Worm (Caenorhabditis elegans): ENCODE results near the gene Y116A8A.7.

DNA sequence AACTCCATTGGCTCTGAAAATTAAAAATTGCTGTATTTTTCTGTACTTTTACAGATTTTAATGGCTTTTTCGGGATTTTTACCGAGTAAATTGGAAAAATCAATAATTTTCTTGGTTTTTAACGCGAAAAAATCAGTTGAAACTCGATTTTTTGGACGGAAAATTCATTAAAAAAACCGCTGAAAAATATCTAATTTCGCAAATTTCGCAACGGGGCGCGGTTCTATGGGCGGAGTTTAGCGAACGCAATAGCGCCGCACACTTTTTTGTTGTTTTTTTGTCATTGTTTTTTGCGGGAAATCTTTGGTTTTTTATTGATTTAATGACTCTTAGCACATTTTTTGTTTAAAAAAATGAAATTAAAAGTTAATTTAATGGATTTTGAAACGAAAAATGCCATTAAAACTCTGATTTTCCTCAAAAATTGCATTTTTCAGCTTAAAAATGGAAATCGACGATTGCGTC is 33.5 kb downstream of the Y116A8A.7 start, which contains the start of the genes mel-46 and lsy-13:
- peak; percentile 10 for TF ChIP-seq lin-13 (tag; optimal IDR thresholded peaks at IDR 0.05)
- no peak for TF ChIP-seq nhr-76 (tag; optimal IDR thresholded peaks at IDR 0.05)
- peak; percentile 80 for TF ChIP-seq sptf-1 (tag; optimal IDR thresholded peaks at IDR 0.05)
- no peak for TF ChIP-seq nhr-28 (tag; optimal IDR thresholded peaks at IDR 0.05)
- no peak for TF ChIP-seq snpc-4 (tag; optimal IDR thresholded peaks at IDR 0.05)
- no peak for TF ChIP-seq ztf-11 (tag; optimal IDR thresholded peaks at IDR 0.05)
- no peak for TF ChIP-seq unc-62 (GFP tag; optimal IDR thresholded peaks at IDR 0.05)
- peak; percentile 86 for TF ChIP-seq mep-1 (tag; optimal IDR thresholded peaks at IDR 0.05)
- TF ChIP-seq drap-1 (GFP tag; optimal IDR thresholded peaks at IDR 0.05): peak; percentile 7
